Worm (Caenorhabditis elegans) whole organism, late embryonic: ENCODE measurements around the gene glb-32.

Source experiments
- ceh-24 ChIP-seq: sonication (generic microtip); optimal IDR thresholded peaks from 2 replicates; lab custom pipeline; 2016; ENCODE audit warnings: mild to moderate bottlenecking, missing genetic modification characterization, missing compliant biosample characterization
- ceh-31 ChIP-seq: sonication (generic microtip); optimal IDR thresholded peaks from 2 replicates; lab custom pipeline; 2016; ENCODE audit warnings: missing genetic modification characterization, missing compliant biosample characterization
- hlh-30 ChIP-seq: sonication (generic microtip); optimal IDR thresholded peaks from 2 replicates; lab custom pipeline; 2017; ENCODE audit warnings: antibody characterized with exemption, missing genetic modification characterization, missing compliant biosample characterization; ENCODE audit not compliant: insufficient read depth
- hlh-8 ChIP-seq: sonication (generic microtip); optimal IDR thresholded peaks from 2 replicates; lab custom pipeline; 2016; ENCODE audit warnings: missing genotype, missing genetic modification characterization, missing compliant biosample characterization
- lin-11 ChIP-seq: fragments of 200-800 bp; sonication (Bioruptor generic); optimal IDR thresholded peaks from 2 replicates; lab custom pipeline; 2018; ENCODE audit warnings: mild to moderate bottlenecking, missing genetic modification characterization, missing compliant biosample characterization
- nhr-11 ChIP-seq: fragments of 150-350 bp; optimal IDR thresholded peaks from 2 replicates; lab custom pipeline; 2014; ENCODE audit warnings: missing biosample characterization, missing genetic modification characterization
- pha-2 ChIP-seq: sonication (generic microtip); optimal IDR thresholded peaks from 2 replicates; lab custom pipeline; 2017; ENCODE audit warnings: mild to moderate bottlenecking, missing genetic modification characterization, missing compliant biosample characterization
- pha-4 ChIP-seq: fragments of 150-350 bp; optimal IDR thresholded peaks from 2 replicates; lab custom pipeline; 2018; ENCODE audit warnings: missing biosample characterization, missing genetic modification reagents, missing genetic modification characterization

DNA sequence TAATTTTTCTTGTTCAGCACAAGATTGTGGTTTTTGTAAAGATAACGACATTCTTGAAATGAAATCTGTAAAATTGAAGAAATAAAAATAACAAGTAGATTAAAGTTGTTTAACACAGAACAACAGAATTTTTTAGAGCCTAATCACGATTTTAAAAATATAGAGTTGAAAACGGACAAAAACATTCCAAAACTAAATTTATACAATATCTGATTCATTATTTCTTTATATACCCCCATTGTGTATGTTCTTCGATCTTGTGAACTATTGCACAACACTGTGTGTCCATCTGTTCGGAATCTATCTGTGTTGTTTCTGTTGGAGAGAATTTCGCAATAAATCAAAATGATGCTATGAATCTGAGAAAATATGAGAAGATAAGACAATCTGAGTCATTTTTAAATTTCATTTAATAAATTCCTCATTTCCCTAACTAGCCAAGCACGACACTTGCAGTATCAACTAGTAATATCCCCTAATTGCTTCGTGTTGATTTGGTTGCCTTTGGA lies 4.3 kb downstream of the glb-32 start, which contains the start of gene Y58A7A.4:
- TF ChIP-seq pha-4 (tag; lab: Kevin White, UChicago), result no peak
- no peak for TF ChIP-seq hlh-30 (tag; lab: Kevin White, UChicago)
- TF ChIP-seq hlh-8 (tag; lab: Kevin White, UChicago), result no peak
- TF ChIP-seq ceh-31 (tag; lab: Kevin White, UChicago), result no peak
- TF ChIP-seq ceh-24 (tag; lab: Kevin White, UChicago), result no peak
- TF ChIP-seq nhr-11 (tag; lab: Kevin White, UChicago), result no peak
- no peak for TF ChIP-seq lin-11
- TF ChIP-seq pha-2 (tag; lab: Kevin White, UChicago), result no peak
